Worm (Caenorhabditis elegans) whole organism, L4 larva: ENCODE results near the gene K03H1.13.

Experiments used
- T26A8.4 ChIP-seq: fragments of 200-800 bp; sonication (Bioruptor generic); IDR thresholded peaks from 2 replicates; pipeline ENCODE4 v1.3.6; 2022; ENCODE audit warnings: missing genetic modification characterization, missing compliant biosample characterization
- Y105C5A.15 ChIP-seq: fragments of 200-800 bp; sonication (Bioruptor generic); IDR thresholded peaks from 2 replicates; pipeline ENCODE4 v1.3.6; 2022; ENCODE audit warnings: missing genetic modification characterization, missing compliant biosample characterization
- ZK337.2 ChIP-seq: fragments of 200-800 bp; sonication (Bioruptor generic); IDR thresholded peaks from 2 replicates; pipeline ENCODE4 v1.3.6; 2022; ENCODE audit warnings: missing genetic modification reagents, missing genetic modification characterization, missing compliant biosample characterization
- aha-1 ChIP-seq: fragments of 150-350 bp; peaks from one replicate; lab custom pipeline; 2014; ENCODE audit warnings: missing biosample characterization, missing genetic modification characterization
- ces-1 ChIP-seq: fragments of 150-350 bp; sonication (generic microtip); optimal IDR thresholded peaks from 4 replicates; lab custom pipeline; 2014; ENCODE audit warnings: missing biosample characterization, missing genetic modification reagents, missing genetic modification characterization
- ctbp-1 ChIP-seq: fragments of 200-800 bp; sonication (Bioruptor generic); IDR thresholded peaks from 2 replicates; pipeline ENCODE4 v1.3.6; 2022; ENCODE audit warnings: missing genetic modification reagents, missing genetic modification characterization, missing compliant biosample characterization
- daf-16 ChIP-seq, 3 experiments: sonication (generic microtip); optimal IDR thresholded peaks; 2 replicates each; lab custom pipeline; 2016 to 2017; ENCODE audit warnings: missing genetic modification characterization in 3 of 3, missing genetic modification reagents in 3 of 3, mild to moderate bottlenecking in 2 of 3, missing compliant biosample characterization in 2 of 3, missing biosample characterization in 1 of 3, moderate library complexity in 1 of 3
- dmd-6 ChIP-seq: fragments of 200-800 bp; sonication (Bioruptor generic); IDR thresholded peaks from 2 replicates; pipeline ENCODE4 v1.3.6; 2022; ENCODE audit warnings: missing genetic modification reagents, missing genetic modification characterization, missing compliant biosample characterization
- dve-1 ChIP-seq: sonication (generic microtip); optimal IDR thresholded peaks from 2 replicates; lab custom pipeline; 2017; ENCODE audit warnings: antibody characterized with exemption, mild to moderate bottlenecking, missing genetic modification characterization, missing compliant biosample characterization; ENCODE audit not compliant: insufficient read depth
- fkh-10 ChIP-seq: fragments of 150-350 bp; optimal IDR thresholded peaks from 2 replicates; lab custom pipeline; 2014; ENCODE audit warnings: missing biosample characterization, missing genetic modification reagents, missing genetic modification characterization
- hif-1 ChIP-seq, 2 experiments: sonication (generic microtip); optimal IDR thresholded peaks; 2 replicates each; lab custom pipeline; 2016 to 2017; ENCODE audit warnings: missing compliant biosample characterization in 2 of 2, missing genetic modification characterization in 2 of 2, missing genetic modification reagents in 2 of 2, missing genotype in 2 of 2, mild to moderate bottlenecking in 1 of 2
- hlh-11 ChIP-seq: fragments of 200-800 bp; sonication (Bioruptor generic); optimal IDR thresholded peaks from 2 replicates; lab custom pipeline; 2018; ENCODE audit warnings: mild to moderate bottlenecking, missing genetic modification characterization, missing compliant biosample characterization
- hlh-30 ChIP-seq: sonication (generic microtip); optimal IDR thresholded peaks from 2 replicates; lab custom pipeline; 2017; ENCODE audit warnings: antibody characterized with exemption, mild to moderate bottlenecking, missing genetic modification characterization, missing compliant biosample characterization; ENCODE audit not compliant: insufficient read depth
- hmg-1.1 ChIP-seq: fragments of 200-800 bp; sonication (Bioruptor generic); IDR thresholded peaks from 2 replicates; pipeline ENCODE4 v1.3.6; 2022; ENCODE audit warnings: missing genetic modification reagents, missing genetic modification characterization, missing compliant biosample characterization
- lsy-2 ChIP-seq, 2 experiments: fragments of 150-350 bp in 1 of 2; sonication (generic microtip) in 1 of 2; optimal IDR thresholded peaks; 2 replicates each; lab custom pipeline; 2014 to 2017; ENCODE audit warnings: missing biosample characterization in 2 of 2, missing genetic modification characterization in 2 of 2
- madf-9 ChIP-seq: fragments of 200-800 bp; sonication (Bioruptor generic); conservative IDR thresholded peaks from 2 replicates; pipeline ENCODE4 v1.3.6; 2022; ENCODE audit warnings: missing genetic modification reagents, missing genetic modification characterization, missing compliant biosample characterization
- mdl-1 ChIP-seq, 2 experiments: fragments of 150-350 bp in 1 of 2; sonication (generic microtip) in 1 of 2; optimal IDR thresholded peaks; 2 replicates each; lab custom pipeline; 2014 to 2017; ENCODE audit warnings: missing biosample characterization in 2 of 2, missing genetic modification characterization in 2 of 2
- mdt-29 ChIP-seq: fragments of 200-800 bp; sonication (Bioruptor generic); IDR thresholded peaks from 2 replicates; pipeline ENCODE4 v1.3.6; 2022; ENCODE audit warnings: missing genetic modification reagents, missing genetic modification characterization, missing compliant biosample characterization
- mep-1 ChIP-seq: fragments of 150-350 bp; sonication (generic microtip); optimal IDR thresholded peaks from 3 replicates; lab custom pipeline; 2014; ENCODE audit warnings: missing biosample characterization, missing genetic modification characterization
- mxl-3 ChIP-seq: fragments of 200-800 bp; sonication (Bioruptor generic); optimal IDR thresholded peaks from 2 replicates; lab custom pipeline; 2018; ENCODE audit warnings: mild to moderate bottlenecking, missing genetic modification characterization, missing compliant biosample characterization
- nhr-10 ChIP-seq: fragments of 150-350 bp; optimal IDR thresholded peaks from 2 replicates; lab custom pipeline; 2014; ENCODE audit warnings: missing biosample characterization, missing genetic modification characterization
- nhr-237 ChIP-seq: sonication (generic microtip); optimal IDR thresholded peaks from 2 replicates; lab custom pipeline; 2017; ENCODE audit warnings: missing biosample characterization, missing genetic modification characterization
- nhr-28 ChIP-seq: fragments of 150-350 bp; optimal IDR thresholded peaks from 2 replicates; lab custom pipeline; 2014; ENCODE audit warnings: missing biosample characterization, missing genetic modification characterization
- nhr-48 ChIP-seq: sonication (generic microtip); optimal IDR thresholded peaks from 2 replicates; lab custom pipeline; 2016; ENCODE audit warnings: mild to moderate bottlenecking, missing genetic modification characterization, missing compliant biosample characterization
- nhr-6 ChIP-seq: fragments of 150-350 bp; optimal IDR thresholded peaks from 2 replicates; lab custom pipeline; 2014; ENCODE audit warnings: missing biosample characterization, missing genetic modification characterization
- nhr-77 ChIP-seq: fragments of 150-350 bp; optimal IDR thresholded peaks from 2 replicates; lab custom pipeline; 2014; ENCODE audit warnings: missing biosample characterization, missing genetic modification characterization
- pha-4 ChIP-seq, 2 experiments: fragments of 150-350 bp in 1 of 2; fragments of 200-800 bp in 1 of 2; sonication (Bioruptor generic) in 1 of 2; IDR thresholded peaks in 1 of 2; optimal IDR thresholded peaks in 1 of 2; 2 replicates each; pipeline versions ENCODE4 v1.3.6 to Lab custom; 2014 to 2022; ENCODE audit warnings: missing genetic modification characterization in 2 of 2, missing genetic modification reagents in 2 of 2, missing biosample characterization in 1 of 2, missing compliant biosample characterization in 1 of 2
- pqm-1 ChIP-seq: sonication (generic microtip); optimal IDR thresholded peaks from 2 replicates; lab custom pipeline; 2017; ENCODE audit warnings: missing biosample characterization, missing genetic modification characterization
- rbr-2 ChIP-seq: sonication (generic microtip); optimal IDR thresholded peaks from 2 replicates; lab custom pipeline; 2016; ENCODE audit warnings: missing genotype, missing genetic modification characterization, missing compliant biosample characterization
- saeg-2 ChIP-seq: fragments of 200-800 bp; sonication (Bioruptor generic); IDR thresholded peaks from 2 replicates; pipeline ENCODE4 v1.3.6; 2022; ENCODE audit warnings: missing genetic modification reagents, missing genetic modification characterization, missing compliant biosample characterization
- sdz-12 ChIP-seq: fragments of 200-800 bp; sonication (Bioruptor generic); optimal IDR thresholded peaks from 2 replicates; lab custom pipeline; 2018; ENCODE audit warnings: mild to moderate bottlenecking, missing genetic modification characterization, missing compliant biosample characterization
- set-16 ChIP-seq: fragments of 200-800 bp; sonication (Bioruptor generic); IDR thresholded peaks from 2 replicates; pipeline ENCODE4 v1.3.6; 2022; ENCODE audit warnings: missing genetic modification reagents, missing genetic modification characterization, missing compliant biosample characterization
- unc-130 ChIP-seq: sonication (generic microtip); optimal IDR thresholded peaks from 2 replicates; lab custom pipeline; 2016; ENCODE audit warnings: missing genetic modification reagents, missing genetic modification characterization, missing compliant biosample characterization
- unc-62 ChIP-seq, 3 experiments: fragments of 150-350 bp in 1 of 3; sonication (generic microtip); optimal IDR thresholded peaks in 2 of 3; peaks in 1 of 3; 1 replicate in 1 of 3; 2 replicates in 2 of 3; lab custom pipeline; 2014 to 2017; ENCODE audit warnings: missing biosample characterization in 3 of 3, missing genetic modification characterization in 3 of 3, missing genetic modification reagents in 3 of 3, missing genotype in 1 of 3
- zip-2 ChIP-seq: fragments of 150-350 bp; optimal IDR thresholded peaks from 2 replicates; lab custom pipeline; 2014; ENCODE audit warnings: missing biosample characterization, missing genetic modification characterization

K03H1.13 gene

DNA sequence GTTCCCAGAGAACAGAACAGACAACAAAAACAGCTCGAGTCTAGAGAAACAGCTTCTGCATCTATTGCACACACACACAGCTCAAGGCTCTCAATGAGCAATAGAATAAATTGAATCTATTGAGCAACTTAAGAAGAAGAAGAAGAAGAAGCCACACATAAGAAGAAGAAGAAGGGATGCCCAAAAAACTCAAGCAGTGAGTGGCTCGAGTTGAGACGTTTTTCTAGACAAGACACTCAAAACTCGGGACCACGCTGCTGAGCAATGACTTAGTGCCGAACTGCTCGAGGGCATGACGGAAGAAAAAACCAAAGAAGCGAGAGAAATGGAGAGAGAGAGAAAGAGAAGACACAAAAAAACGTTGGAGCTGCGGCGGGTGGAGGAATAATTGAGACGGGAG, 44.8 kb downstream of the K03H1.13 start:
- TF ChIP-seq nhr-28, result no peak
- TF ChIP-seq hmg-1.1 (GFP tag; lab: Robert Waterston, UW), result 0 out of 2 replicates have a peak, but pooled peaks have one; percentile 51
- TF ChIP-seq unc-62 (GFP tag; optimal IDR thresholded peaks at IDR 0.05 in 1 of 2; lab: Kevin White, UChicago), result peak in 1 of 2 experiments; percentile 95
- no peak for TF ChIP-seq unc-62 (tag; optimal IDR thresholded peaks at IDR 0.05; lab: Kevin White, UChicago)
- 0 out of 2 replicates have a peak, but pooled peaks have one; percentile 44 for TF ChIP-seq ctbp-1
- TF ChIP-seq mep-1 (tag; lab: Kevin White, UChicago), result peak; percentile 45
- peak; percentile 80 for TF ChIP-seq hlh-30 (tag; lab: Kevin White, UChicago)
- peak; percentile 90 for TF ChIP-seq aha-1
- TF ChIP-seq madf-9 (GFP tag; lab: Robert Waterston, UW), result no peak
- no peak for TF ChIP-seq ZK337.2 (GFP tag; lab: Robert Waterston, UW)
- TF ChIP-seq unc-130, result no peak
- no peak for TF ChIP-seq mdt-29 (GFP tag; lab: Robert Waterston, UW)
- peak in 1 of 2 experiments; percentile 1 for TF ChIP-seq lsy-2 (tag; optimal IDR thresholded peaks at IDR 0.05; lab: Kevin White, UChicago)
- peak; percentile 19 for TF ChIP-seq hlh-11 (tag; lab: Kevin White, UChicago)
- no peak for TF ChIP-seq nhr-237 (tag; lab: Kevin White, UChicago)
- peak in 1 of 2 experiments; percentile 11 for TF ChIP-seq hif-1 (tag; optimal IDR thresholded peaks at IDR 0.05; lab: Kevin White, UChicago)
- TF ChIP-seq rbr-2 (tag; lab: Kevin White, UChicago), result peak; percentile 47
- TF ChIP-seq dmd-6, result 0 out of 2 replicates have a peak, but pooled peaks have one; percentile 21
- TF ChIP-seq T26A8.4 (GFP tag; lab: Robert Waterston, UW), result no peak
- TF ChIP-seq fkh-10 (GFP tag; lab: Kevin White, UChicago), result peak; percentile 83
- TF ChIP-seq set-16 (GFP tag; lab: Robert Waterston, UW), result 0 out of 2 replicates have a peak, but pooled peaks have one; percentile 17
- TF ChIP-seq ces-1 (GFP tag; lab: Kevin White, UChicago), result peak; percentile 73
- TF ChIP-seq mdl-1 (tag; optimal IDR thresholded peaks at IDR 0.05; lab: Kevin White, UChicago), result peak in 1 of 2 experiments; percentile 36

DNA sequence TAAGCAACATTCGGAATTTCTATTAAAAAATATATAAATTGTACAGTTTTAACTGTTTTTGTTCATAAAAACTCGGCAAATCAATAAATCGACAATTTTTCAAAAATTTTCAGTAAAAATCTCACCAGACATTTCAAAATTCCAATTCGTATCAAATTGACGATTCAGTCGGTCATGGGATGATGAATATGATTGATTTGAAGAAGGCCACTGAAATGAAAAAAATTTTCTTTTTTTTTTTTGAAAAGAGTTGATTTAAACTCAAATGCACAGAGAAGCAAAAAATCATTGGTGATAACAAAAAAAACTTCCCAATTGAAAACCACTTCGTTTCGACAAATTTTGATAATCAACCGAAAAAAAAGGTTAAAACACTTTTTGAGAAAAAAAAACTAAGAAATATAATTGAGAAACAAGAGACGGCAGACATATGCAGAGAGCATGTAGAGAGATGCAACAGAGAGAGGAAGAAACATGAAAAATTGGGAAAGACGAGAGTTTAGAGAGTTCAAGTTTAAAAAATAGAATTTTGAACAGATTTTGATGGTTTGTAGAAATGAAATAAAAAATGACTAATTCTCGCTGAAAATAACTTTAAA, 46.4 kb downstream of the K03H1.13 start:
- TF ChIP-seq nhr-6 (tag; lab: Kevin White, UChicago) (peak; percentile 6), hlh-30 (tag; lab: Kevin White, UChicago) (peak; percentile 33), dmd-6 (peak; percentile 70), sdz-12 (GFP tag; lab: Kevin White, UChicago) (no peak), unc-62 (GFP tag; optimal IDR thresholded peaks at IDR 0.05 in 1 of 2; lab: Kevin White, UChicago) (peak in 1 of 2 experiments; percentile 91), unc-62 (tag; optimal IDR thresholded peaks at IDR 0.05; lab: Kevin White, UChicago) (no peak), daf-16 (GFP tag; optimal IDR thresholded peaks at IDR 0.05; lab: Kevin White, UChicago) (no peak), daf-16 (tag; optimal IDR thresholded peaks at IDR 0.05; lab: Kevin White, UChicago) (peak; percentile 36), lsy-2 (tag; optimal IDR thresholded peaks at IDR 0.05; lab: Kevin White, UChicago) (peak in 1 of 2 experiments; percentile 1), mxl-3 (GFP tag; lab: Kevin White, UChicago) (no peak), mep-1 (tag; lab: Kevin White, UChicago) (peak; percentile 44), ZK337.2 (GFP tag; lab: Robert Waterston, UW) (no peak), pqm-1 (peak; percentile 47), nhr-77 (peak; percentile 9), nhr-28 (peak; percentile 33), nhr-10 (tag; lab: Kevin White, UChicago) (no peak), dve-1 (peak; percentile 65)

DNA sequence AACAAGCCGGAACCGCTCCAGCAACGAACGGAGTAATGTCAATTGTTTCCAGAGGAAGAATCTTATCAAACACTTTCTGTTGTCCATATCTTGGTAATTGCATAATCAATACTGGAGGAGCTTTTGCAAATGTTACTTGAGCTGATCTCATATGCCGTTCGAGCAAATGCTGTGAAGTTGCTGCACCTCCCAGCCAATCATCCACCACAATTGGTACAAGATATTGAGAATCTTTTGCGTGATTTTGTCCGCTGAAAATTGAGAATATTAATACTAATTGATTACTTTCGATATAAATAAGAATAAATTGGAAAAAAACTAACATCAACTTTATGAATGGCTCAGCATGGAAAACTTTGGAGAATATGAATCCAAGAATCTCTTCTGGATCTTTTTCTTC, 50.4 kb downstream of the K03H1.13 start:
- TF ChIP-seq Y105C5A.15 (no peak), saeg-2 (GFP tag; lab: Robert Waterston, UW) (no peak), pha-4 (GFP tag; IDR thresholded peaks at IDR 0.05; lab: Robert Waterston, UW) (no peak), pha-4 (tag; optimal IDR thresholded peaks at IDR 0.05; lab: Kevin White, UChicago) (no peak), zip-2 (tag; lab: Kevin White, UChicago) (no peak), aha-1 (peak; percentile 54), hmg-1.1 (GFP tag; lab: Robert Waterston, UW) (no peak), nhr-48 (no peak)
